Worm (Caenorhabditis elegans) whole organism, L2 larva: ENCODE measurements around the gene F45F2.10.

ENCODE experiments used
- ama-1 ChIP-seq: fragments of 150-350 bp; optimal IDR thresholded peaks from 2 replicates; lab custom pipeline; 2018; ENCODE audit warnings: inconsistent platforms
- blmp-1 ChIP-seq: sonication (generic microtip); optimal IDR thresholded peaks from 2 replicates; lab custom pipeline; 2017; ENCODE audit warnings: missing genetic modification characterization, mild to moderate bottlenecking, missing compliant biosample characterization, antibody characterized with exemption, moderate library complexity; ENCODE audit not compliant: insufficient read depth
- ceh-16 ChIP-seq: fragments of 150-350 bp; optimal IDR thresholded peaks from 2 replicates; lab custom pipeline; 2014; ENCODE audit warnings: missing biosample characterization, missing genetic modification characterization
- fos-1 ChIP-seq: fragments of 150-350 bp; optimal IDR thresholded peaks from 2 replicates; lab custom pipeline; 2014; ENCODE audit warnings: missing biosample characterization, missing genetic modification characterization
- lin-13 ChIP-seq: fragments of 150-350 bp; optimal IDR thresholded peaks from 2 replicates; lab custom pipeline; 2014; ENCODE audit warnings: missing biosample characterization, missing genetic modification reagents, missing genetic modification characterization
- mdl-1 ChIP-seq, 2 experiments: fragments of 150-350 bp in 1 of 2; sonication (generic microtip) in 1 of 2; optimal IDR thresholded peaks; 2 replicates each; lab custom pipeline; 2017; ENCODE audit warnings: missing biosample characterization in 2 of 2, missing genetic modification characterization in 2 of 2
- nhr-12 ChIP-seq: fragments of 150-350 bp; optimal IDR thresholded peaks from 2 replicates; lab custom pipeline; 2014; ENCODE audit warnings: missing biosample characterization, missing genetic modification characterization
- nhr-237 ChIP-seq: fragments of 150-350 bp; optimal IDR thresholded peaks from 2 replicates; lab custom pipeline; 2014; ENCODE audit warnings: missing biosample characterization, missing genetic modification characterization
- sem-4 ChIP-seq: fragments of 150-350 bp; optimal IDR thresholded peaks from 2 replicates; lab custom pipeline; 2014; ENCODE audit warnings: missing biosample characterization, missing genetic modification reagents, missing genetic modification characterization
- skn-1 ChIP-seq: sonication (generic microtip); optimal IDR thresholded peaks from 2 replicates; lab custom pipeline; 2017; ENCODE audit warnings: missing biosample characterization, missing genetic modification characterization
- ztf-4 ChIP-seq: fragments of 150-350 bp; optimal IDR thresholded peaks from 2 replicates; lab custom pipeline; 2014; ENCODE audit warnings: missing biosample characterization, missing genetic modification characterization

DNA sequence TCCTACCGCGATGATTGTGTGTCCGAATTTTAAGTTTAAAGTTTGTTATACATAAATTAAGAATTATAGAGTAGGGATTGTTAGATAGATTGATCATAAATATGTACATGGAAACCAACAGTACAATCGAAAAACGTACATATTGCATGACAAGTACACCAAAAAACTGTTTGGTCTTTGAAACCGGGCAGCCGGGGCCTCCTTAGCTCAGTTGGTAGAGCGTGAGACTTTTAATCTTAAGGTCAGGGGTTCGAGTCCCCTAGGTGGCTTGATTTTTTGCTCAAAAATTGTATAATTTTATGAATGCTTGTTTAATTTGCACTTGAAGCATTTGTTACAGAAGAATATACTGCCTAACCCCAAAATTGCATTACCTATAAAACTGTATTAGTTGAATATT lies 23.6 kb downstream of the F45F2.10 start:
- TF ChIP-seq nhr-12 = no peak
- no peak for TF ChIP-seq ama-1
- TF ChIP-seq ztf-4 = no peak
- TF ChIP-seq nhr-237 (tag; lab: Kevin White, UChicago) = no peak
- TF ChIP-seq fos-1 = no peak
- no peak for TF ChIP-seq mdl-1 (tag; optimal IDR thresholded peaks at IDR 0.05; lab: Kevin White, UChicago)
- TF ChIP-seq blmp-1 = no peak
- TF ChIP-seq lin-13 (GFP tag; lab: Kevin White, UChicago) = no peak
- no peak for TF ChIP-seq sem-4 (tag; lab: Kevin White, UChicago)
- TF ChIP-seq skn-1 (tag; lab: Kevin White, UChicago) = no peak
- TF ChIP-seq ceh-16 (tag; lab: Kevin White, UChicago) = no peak
